Fruit fly (Drosophila melanogaster) Kc167 (cell line): ENCODE data around the gene CAH5.

Experiments used
- Myc ChIP-seq: fragments of >200 bp; optimal IDR thresholded peaks from 2 replicates; lab custom pipeline; 2017; ENCODE audit warnings: missing external identifiers
- psq ChIP-seq: fragments of >200 bp; optimal IDR thresholded peaks from 2 replicates; lab custom pipeline; 2017; ENCODE audit warnings: missing external identifiers

DNA sequence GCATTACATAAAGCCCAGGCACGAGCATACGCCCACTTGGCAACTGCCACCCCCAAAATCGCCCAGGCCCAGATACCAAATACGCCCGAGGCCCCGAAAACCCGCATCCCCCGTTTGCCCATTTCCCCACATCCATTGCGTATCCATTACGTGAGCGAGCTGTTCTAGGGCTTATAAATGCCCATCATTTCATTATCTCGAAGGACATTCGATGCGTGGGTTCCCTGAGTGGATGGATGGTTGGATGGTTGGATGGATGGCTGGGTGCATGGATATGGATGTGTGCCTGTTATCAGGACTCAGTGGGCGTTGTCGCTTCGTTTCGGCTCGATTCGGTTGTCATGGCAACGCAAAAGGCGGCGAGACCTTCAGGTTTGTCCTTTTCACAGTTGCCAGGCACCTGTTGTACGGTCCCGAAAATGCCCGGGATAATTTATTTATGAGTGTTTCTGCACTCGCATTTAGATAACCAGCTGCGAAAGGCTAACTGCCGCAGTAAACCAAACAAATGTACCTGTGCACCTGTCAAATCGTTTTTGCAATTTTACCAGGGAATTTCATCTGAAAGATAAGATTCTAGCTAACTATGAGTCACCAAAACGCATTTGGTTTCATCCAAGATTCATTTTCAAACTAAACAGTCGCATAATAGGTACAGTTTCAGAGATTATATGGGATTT is 39.4 kb upstream of the CAH5 start:
- TF ChIP-seq psq (lab: Kevin White, UChicago): no peak
- TF ChIP-seq Myc (lab: Kevin White, UChicago): no peak
